Worm (Caenorhabditis elegans) whole organism, young adult: ENCODE data around the gene F14D2.5.

Experiments used
- C17E4.6 ChIP-seq: fragments of 200-800 bp; sonication (Bioruptor generic); IDR thresholded peaks from 2 replicates; pipeline ENCODE4 v1.3.6; 2022; ENCODE audit warnings: missing genetic modification reagents, missing genetic modification characterization, missing compliant biosample characterization
- snpc-3.4 ChIP-seq: sonication (generic microtip); optimal IDR thresholded peaks from 2 replicates; lab custom pipeline; 2017; ENCODE audit warnings: missing genetic modification characterization, mild to moderate bottlenecking, missing compliant biosample characterization, antibody characterized with exemption, moderate library complexity, missing genotype, missing genetic modification reagents

ce11 chrII:3340818-3341217 is 467 bp downstream of the F14D2.5 start:
- no peak for TF ChIP-seq C17E4.6 (GFP tag; lab: Robert Waterston, UW)
- TF ChIP-seq snpc-3.4 (tag; lab: Kevin White, UChicago) = no peak
